Worm (Caenorhabditis elegans) whole organism, L3 larva: ENCODE data around the gene cya-2.
A peak's percentile ranks its signal among the peaks of the same experiment; 100 is the strongest.
"Not testable (repeated sequence)": the region's sequence is repeated elsewhere in the genome, so short reads cannot be mapped to it uniquely, and the experiment has no call there.

Source experiments
- R02D3.7 ChIP-seq: fragments of 150-350 bp; optimal IDR thresholded peaks from 2 replicates; lab custom pipeline; 2014; ENCODE audit warnings: missing biosample characterization, missing genetic modification characterization
- ZK546.5 ChIP-seq: sonication (generic microtip); optimal IDR thresholded peaks from 2 replicates; lab custom pipeline; 2017; ENCODE audit warnings: missing biosample characterization, missing genetic modification characterization
- aly-2 ChIP-seq: fragments of 150-350 bp; optimal IDR thresholded peaks from 2 replicates; lab custom pipeline; 2014; ENCODE audit warnings: missing biosample characterization, missing genetic modification characterization
- ama-1 ChIP-seq: fragments of 150-350 bp; optimal IDR thresholded peaks from 2 replicates; lab custom pipeline; 2018
- ceh-16 ChIP-seq: sonication (generic microtip); optimal IDR thresholded peaks from 2 replicates; lab custom pipeline; 2017; ENCODE audit warnings: missing biosample characterization, missing genetic modification characterization
- ceh-28 ChIP-seq: fragments of 150-350 bp; optimal IDR thresholded peaks from 2 replicates; lab custom pipeline; 2014; ENCODE audit warnings: missing biosample characterization, missing genetic modification reagents, missing genetic modification characterization
- ceh-82 ChIP-seq: fragments of 150-350 bp; optimal IDR thresholded peaks from 2 replicates; lab custom pipeline; 2014; ENCODE audit warnings: missing biosample characterization, missing genetic modification characterization
- ceh-9 ChIP-seq: sonication (generic microtip); optimal IDR thresholded peaks from 2 replicates; lab custom pipeline; 2018; ENCODE audit warnings: missing biosample characterization, missing genetic modification characterization
- egl-27 ChIP-seq: sonication (generic microtip); optimal IDR thresholded peaks from 4 replicates; lab custom pipeline; 2017; ENCODE audit warnings: missing biosample characterization, missing genetic modification reagents, missing genetic modification characterization
- egl-5 ChIP-seq: fragments of 150-350 bp; optimal IDR thresholded peaks from 2 replicates; lab custom pipeline; 2017; ENCODE audit warnings: missing biosample characterization, missing genetic modification reagents, missing genetic modification characterization, inconsistent platforms
- elt-1 ChIP-seq: fragments of 150-350 bp; optimal IDR thresholded peaks from 2 replicates; lab custom pipeline; 2014; ENCODE audit warnings: missing biosample characterization, missing genetic modification characterization
- elt-3 ChIP-seq, 3 experiments: fragments of 150-350 bp in 1 of 3; sonication (generic microtip) in 2 of 3; optimal IDR thresholded peaks; 2 replicates in 2 of 3; 4 replicates in 1 of 3; lab custom pipeline; 2014 to 2017; ENCODE audit warnings: missing biosample characterization in 3 of 3, missing genetic modification characterization in 3 of 3
- eor-1 ChIP-seq, 2 experiments: fragments of 150-350 bp; optimal IDR thresholded peaks; 2 replicates each; lab custom pipeline; 2014 to 2018; ENCODE audit warnings: missing biosample characterization in 2 of 2, missing genetic modification characterization in 2 of 2
- fkh-2 ChIP-seq: fragments of 150-350 bp; optimal IDR thresholded peaks from 2 replicates; lab custom pipeline; 2014; ENCODE audit warnings: missing biosample characterization, missing genetic modification reagents, missing genetic modification characterization
- jun-1 ChIP-seq: fragments of 150-350 bp; optimal IDR thresholded peaks from 2 replicates; lab custom pipeline; 2014; ENCODE audit warnings: missing biosample characterization, missing genetic modification reagents, missing genetic modification characterization
- lin-15B ChIP-seq: fragments of 150-350 bp; optimal IDR thresholded peaks from 2 replicates; lab custom pipeline; 2014; ENCODE audit warnings: missing biosample characterization, missing genetic modification characterization
- lin-39 ChIP-seq: fragments of 150-350 bp; optimal IDR thresholded peaks from 2 replicates; lab custom pipeline; 2018; ENCODE audit warnings: missing biosample characterization, missing genetic modification reagents, missing genetic modification characterization
- nfya-1 ChIP-seq: sonication (generic microtip); optimal IDR thresholded peaks from 2 replicates; lab custom pipeline; 2017; ENCODE audit warnings: missing genetic modification characterization, mild to moderate bottlenecking, missing compliant biosample characterization, antibody characterized with exemption, moderate library complexity; ENCODE audit not compliant: insufficient read depth
- nhr-11 ChIP-seq: fragments of 150-350 bp; optimal IDR thresholded peaks from 2 replicates; lab custom pipeline; 2014; ENCODE audit warnings: missing biosample characterization, missing genetic modification characterization
- nhr-12 ChIP-seq: fragments of 150-350 bp; optimal IDR thresholded peaks from 2 replicates; lab custom pipeline; 2014; ENCODE audit warnings: missing biosample characterization, missing genetic modification characterization
- nhr-23 ChIP-seq: fragments of 150-350 bp; optimal IDR thresholded peaks from 2 replicates; lab custom pipeline; 2014; ENCODE audit warnings: missing biosample characterization, missing genetic modification reagents, missing genetic modification characterization
- nhr-237 ChIP-seq: fragments of 150-350 bp; optimal IDR thresholded peaks from 2 replicates; lab custom pipeline; 2014; ENCODE audit warnings: missing biosample characterization, missing genetic modification characterization
- nhr-25 ChIP-seq: sonication (generic microtip); optimal IDR thresholded peaks from 2 replicates; lab custom pipeline; 2017; ENCODE audit warnings: missing biosample characterization, missing genetic modification characterization
- nhr-43 ChIP-seq: sonication (generic microtip); optimal IDR thresholded peaks from 2 replicates; lab custom pipeline; 2016; ENCODE audit warnings: mild to moderate bottlenecking, missing genetic modification characterization, missing compliant biosample characterization; ENCODE audit not compliant: poor library complexity, severe bottlenecking
- nhr-67 ChIP-seq: fragments of 150-350 bp; optimal IDR thresholded peaks from 2 replicates; lab custom pipeline; 2014; ENCODE audit warnings: missing biosample characterization, missing genetic modification characterization
- nhr-76 ChIP-seq: fragments of 150-350 bp; sonication (generic microtip); optimal IDR thresholded peaks from 5 replicates; lab custom pipeline; 2014; ENCODE audit warnings: missing biosample characterization, missing genetic modification characterization
- nhr-77 ChIP-seq: fragments of 150-350 bp; optimal IDR thresholded peaks from 2 replicates; lab custom pipeline; 2014; ENCODE audit warnings: missing biosample characterization, missing genetic modification characterization
- pha-4 ChIP-seq: fragments of 150-350 bp; optimal IDR thresholded peaks from 2 replicates; lab custom pipeline; 2014; ENCODE audit warnings: missing biosample characterization, missing genetic modification reagents, missing genetic modification characterization
- pqm-1 ChIP-seq: fragments of 150-350 bp; optimal IDR thresholded peaks from 2 replicates; lab custom pipeline; 2017; ENCODE audit warnings: missing biosample characterization, missing genetic modification characterization, inconsistent platforms
- sea-2 ChIP-seq: fragments of 150-350 bp; sonication (generic microtip); optimal IDR thresholded peaks from 4 replicates; lab custom pipeline; 2014; ENCODE audit warnings: missing biosample characterization, missing genetic modification reagents, missing genetic modification characterization
- skn-1 ChIP-seq: fragments of 150-350 bp; optimal IDR thresholded peaks from 2 replicates; lab custom pipeline; 2014; ENCODE audit warnings: missing biosample characterization, missing genetic modification characterization
- tbx-2 ChIP-seq: sonication (generic microtip); optimal IDR thresholded peaks from 2 replicates; lab custom pipeline; 2016; ENCODE audit warnings: mild to moderate bottlenecking, missing genetic modification characterization, missing compliant biosample characterization
- unc-39 ChIP-seq: sonication (generic microtip); optimal IDR thresholded peaks from 4 replicates; lab custom pipeline; 2017; ENCODE audit warnings: missing biosample characterization, missing genetic modification characterization
- unc-62 ChIP-seq: fragments of 150-350 bp; sonication (generic microtip); optimal IDR thresholded peaks from 4 replicates; lab custom pipeline; 2014; ENCODE audit warnings: missing biosample characterization, missing genetic modification reagents, missing genetic modification characterization
- ztf-11 ChIP-seq: fragments of 150-350 bp; optimal IDR thresholded peaks from 2 replicates; lab custom pipeline; 2014; ENCODE audit warnings: missing biosample characterization, missing genetic modification characterization

The cya-2 gene

ce11 chrII:2058985-2059384, 35.6 kb upstream of the cya-2 start, which contains the start of gene F07E5.5 (continued):
- no peak for TF ChIP-seq elt-3 (tag; optimal IDR thresholded peaks at IDR 0.05; lab: Kevin White, UChicago)
- peak; percentile 41 for TF ChIP-seq nhr-23 (tag; lab: Kevin White, UChicago)
- TF ChIP-seq R02D3.7 = peak; percentile 44
- TF ChIP-seq unc-39 (tag; lab: Kevin White, UChicago) = no peak
- TF ChIP-seq tbx-2 = no peak
- peak; percentile 9 for TF ChIP-seq nhr-25
- peak; percentile 79 for TF ChIP-seq nfya-1 (tag; lab: Kevin White, UChicago)
- no peak for TF ChIP-seq nhr-67
- TF ChIP-seq eor-1 (tag; optimal IDR thresholded peaks at IDR 0.05; lab: Kevin White, UChicago) = no peak
- TF ChIP-seq lin-15B (tag; lab: Kevin White, UChicago) = peak; percentile 40
- no peak for TF ChIP-seq ZK546.5 (tag; lab: Kevin White, UChicago)
- no peak for TF ChIP-seq ceh-16 (tag; lab: Kevin White, UChicago)
- no peak for TF ChIP-seq egl-5
- no peak for TF ChIP-seq nhr-77 (tag; lab: Kevin White, UChicago)
- TF ChIP-seq nhr-76 (tag; lab: Kevin White, UChicago) = no peak
- no peak for TF ChIP-seq ztf-11 (tag; lab: Kevin White, UChicago)
- TF ChIP-seq nhr-12 = no peak
- no peak for TF ChIP-seq nhr-43 (tag; lab: Kevin White, UChicago)
- TF ChIP-seq ceh-9 (tag; lab: Kevin White, UChicago) = no peak
- TF ChIP-seq pqm-1 (tag; lab: Kevin White, UChicago) = no peak
- no peak for TF ChIP-seq jun-1 (tag; lab: Kevin White, UChicago)
- TF ChIP-seq ceh-28 (tag; lab: Kevin White, UChicago) = no peak

ce11 chrII:2051372-2051771, 28.0 kb upstream of the cya-2 start, which contains the start of gene fbxb-35:
Gene fbxb-35 (plus strand): TSS chrII:2051672.
- no peak for TF ChIP-seq jun-1 (tag; lab: Kevin White, UChicago)
- no peak for TF ChIP-seq aly-2 (tag; lab: Kevin White, UChicago)
- TF ChIP-seq lin-15B (tag; lab: Kevin White, UChicago) = no peak
- TF ChIP-seq ceh-82 (tag; lab: Kevin White, UChicago) = no peak
- no peak for TF ChIP-seq lin-39 (tag; lab: Kevin White, UChicago)
- no peak for TF ChIP-seq unc-62 (GFP tag; lab: Kevin White, UChicago)
- no peak for TF ChIP-seq eor-1 (tag; optimal IDR thresholded peaks at IDR 0.05; lab: Kevin White, UChicago)
- TF ChIP-seq egl-27 (tag; lab: Kevin White, UChicago) = no peak

- not testable (repeated sequence) for TF ChIP-seq ama-1 (lab: Kevin White, UChicago); nhr-43 (tag; lab: Kevin White, UChicago); jun-1 (tag; lab: Kevin White, UChicago)
- TF ChIP-seq, all 47 proteins: peak for 0; not testable (repeated sequence) for 47
Measured at ce11 chrII:2046556-2046955, 23.1 kb upstream of the cya-2 start, which contains the start of gene math-1. Gene math-1 (minus strand): TSS chrII:2046656.

ce11 chrII:2045505-2045904, 22.1 kb upstream of the cya-2 start, which contains the start of gene bath-24:
Gene bath-24 (minus strand): TSS chrII:2045605.
- TF ChIP-seq skn-1 (tag; lab: Kevin White, UChicago) (no peak), aly-2 (tag; lab: Kevin White, UChicago) (no peak), ceh-16 (tag; lab: Kevin White, UChicago) (no peak), nhr-237 (tag; lab: Kevin White, UChicago) (no peak), nhr-67 (no peak)

- TF ChIP-seq nhr-11 (tag; lab: Kevin White, UChicago) (no peak), nhr-23 (tag; lab: Kevin White, UChicago) (no peak), egl-27 (tag; lab: Kevin White, UChicago) (no peak), egl-5 (no peak), pha-4 (tag; lab: Kevin White, UChicago) (no peak), lin-39 (tag; lab: Kevin White, UChicago) (no peak), sea-2 (GFP tag; lab: Kevin White, UChicago) (no peak), elt-1 (tag; lab: Kevin White, UChicago) (no peak), R02D3.7 (no peak), nhr-237 (tag; lab: Kevin White, UChicago) (no peak), unc-39 (tag; lab: Kevin White, UChicago) (no peak), fkh-2 (tag; lab: Kevin White, UChicago) (no peak), ceh-16 (tag; lab: Kevin White, UChicago) (no peak), lin-15B (tag; lab: Kevin White, UChicago) (no peak), tbx-2 (no peak), nhr-43 (tag; lab: Kevin White, UChicago) (no peak), ceh-9 (tag; lab: Kevin White, UChicago) (no peak)
- TF ChIP-seq, all 47 proteins: peak for 0
Measured at ce11 chrII:2042447-2042846, 19.0 kb upstream of the cya-2 start, which contains the start of gene bath-20. Gene bath-20 (minus strand): TSS chrII:2042547.
